Worm (Caenorhabditis elegans): ENCODE data around the gene nlp-13.

The nlp-13 gene

ce11 chrV:4192688-4193471 lies 43.3 kb upstream of the nlp-13 start (continued):
- TF ChIP-seq hpl-2 (GFP tag; optimal IDR thresholded peaks at IDR 0.05): no peak
- peak; percentile 92 for TF ChIP-seq nhr-85 (tag)
- no peak for TF ChIP-seq tbx-2 (tag; optimal IDR thresholded peaks at IDR 0.05)
- no peak for TF ChIP-seq nhr-77 (tag; optimal IDR thresholded peaks at IDR 0.05)
- peak; percentile 62 for TF ChIP-seq nhr-71 (tag; optimal IDR thresholded peaks at IDR 0.05)
- no peak for TF ChIP-seq mep-1 (tag; optimal IDR thresholded peaks at IDR 0.05)
- no peak for TF ChIP-seq Y116A8C.19 (tag; optimal IDR thresholded peaks at IDR 0.05; ENCODE audit: borderline replicate concordance)
- no peak for TF ChIP-seq F16B12.6 (tag; optimal IDR thresholded peaks at IDR 0.05)
- TF ChIP-seq unc-62 (GFP tag; optimal IDR thresholded peaks at IDR 0.05): no peak
- no peak for TF ChIP-seq fos-1 (tag; optimal IDR thresholded peaks at IDR 0.05)
- no peak for TF ChIP-seq ceh-88 (GFP tag; IDR thresholded peaks at IDR 0.05)
- no peak for TF ChIP-seq mdl-1 (tag; optimal IDR thresholded peaks at IDR 0.05)
- no peak for TF ChIP-seq ceh-90 (tag; optimal IDR thresholded peaks at IDR 0.05)
- no peak for TF ChIP-seq sox-4 (tag; optimal IDR thresholded peaks at IDR 0.05)
- peak; percentile 59 for TF ChIP-seq lin-14 (GFP tag; optimal IDR thresholded peaks at IDR 0.05)
- TF ChIP-seq lin-39 (tag; optimal IDR thresholded peaks at IDR 0.05): no peak
- no peak for TF ChIP-seq nhr-76 (tag; optimal IDR thresholded peaks at IDR 0.05)
- no peak for TF ChIP-seq ceh-63 (GFP tag; optimal IDR thresholded peaks at IDR 0.05)
- no peak for TF ChIP-seq swsn-7 (tag; optimal IDR thresholded peaks at IDR 0.05)
- TF ChIP-seq lsy-2 (tag; optimal IDR thresholded peaks at IDR 0.05): no peak
- no peak for TF ChIP-seq C34B4.2 (tag; optimal IDR thresholded peaks at IDR 0.05)
- TF ChIP-seq zag-1 (tag; optimal IDR thresholded peaks at IDR 0.05): no peak
- TF ChIP-seq nhr-90 (tag; optimal IDR thresholded peaks at IDR 0.05; ENCODE audit: poor library complexity): peak; percentile 24
- peak; percentile 4 for TF ChIP-seq irx-1 (tag; optimal IDR thresholded peaks at IDR 0.05)
- no peak for TF ChIP-seq egl-13 (tag; optimal IDR thresholded peaks at IDR 0.05)
- TF ChIP-seq pqm-1 (tag; optimal IDR thresholded peaks at IDR 0.05): no peak
- TF ChIP-seq dsc-1 (tag; optimal IDR thresholded peaks at IDR 0.05): peak; percentile 47
- no peak for TF ChIP-seq ztf-11 (tag; optimal IDR thresholded peaks at IDR 0.05)
- no peak for TF ChIP-seq C16A3.4 (tag; optimal IDR thresholded peaks at IDR 0.05)
- no peak for TF ChIP-seq skn-1 (tag; optimal IDR thresholded peaks at IDR 0.05)
- TF ChIP-seq hlh-17 (GFP tag; optimal IDR thresholded peaks at IDR 0.05; ENCODE audit: borderline replicate concordance): no peak
- no peak for TF ChIP-seq lin-15B (tag; optimal IDR thresholded peaks at IDR 0.05)
- TF ChIP-seq jun-1 (tag; optimal IDR thresholded peaks at IDR 0.05): no peak
- no peak for TF ChIP-seq isw-1 (GFP tag; IDR thresholded peaks at IDR 0.05)
- no peak for TF ChIP-seq alr-1 (tag; optimal IDR thresholded peaks at IDR 0.05; ENCODE audit: borderline replicate concordance)
- TF ChIP-seq zip-4 (GFP tag; optimal IDR thresholded peaks at IDR 0.05): no peak
- TF ChIP-seq nhr-28 (tag; optimal IDR thresholded peaks at IDR 0.05): no peak
- TF ChIP-seq lin-35 (GFP tag; optimal IDR thresholded peaks at IDR 0.05): peak; percentile 8 to 70
- TF ChIP-seq nhr-20 (tag; optimal IDR thresholded peaks at IDR 0.05): peak; percentile 62
- no peak for TF ChIP-seq nhr-237 (tag; optimal IDR thresholded peaks at IDR 0.05)
- peak; percentile 45 for TF ChIP-seq lin-13 (GFP tag; optimal IDR thresholded peaks at IDR 0.05)
- TF ChIP-seq unc-86 (tag; optimal IDR thresholded peaks at IDR 0.05): peak; percentile 41
- TF ChIP-seq sptf-1 (tag; optimal IDR thresholded peaks at IDR 0.05): no peak
- no peak for TF ChIP-seq fkh-4 (tag; optimal IDR thresholded peaks at IDR 0.05; ENCODE audit: borderline replicate concordance)
- TF ChIP-seq mef-2 (tag; optimal IDR thresholded peaks at IDR 0.05): no peak
- TF ChIP-seq unc-30 (tag; optimal IDR thresholded peaks at IDR 0.05): no peak
- TF ChIP-seq nhr-84 (tag; optimal IDR thresholded peaks at IDR 0.05): no peak
- no peak for TF ChIP-seq rnt-1 (tag; optimal IDR thresholded peaks at IDR 0.05)
- no peak for TF ChIP-seq aly-2 (tag; optimal IDR thresholded peaks at IDR 0.05)
- TF ChIP-seq pax-3 (tag; optimal IDR thresholded peaks at IDR 0.05): no peak
- peak in 1 of 6 experiments; percentile 44 for TF ChIP-seq elt-3 (tag; optimal IDR thresholded peaks at IDR 0.05)
- TF ChIP-seq nhr-12 (tag; optimal IDR thresholded peaks at IDR 0.05): no peak

Data from whole organism, L1 larva.